Worm (Caenorhabditis elegans) whole organism, L4/young adult: ENCODE results near the gene odd-1.

Source experiments
- W03F9.2 ChIP-seq: fragments of 150-350 bp; optimal IDR thresholded peaks from 2 replicates; lab custom pipeline; 2014; ENCODE audit warnings: missing biosample characterization, missing genetic modification characterization
- him-1 ChIP-seq: sonication (generic microtip); optimal IDR thresholded peaks from 2 replicates; lab custom pipeline; 2016; ENCODE audit warnings: missing genotype, missing genetic modification reagents, missing genetic modification characterization, missing compliant biosample characterization

DNA sequence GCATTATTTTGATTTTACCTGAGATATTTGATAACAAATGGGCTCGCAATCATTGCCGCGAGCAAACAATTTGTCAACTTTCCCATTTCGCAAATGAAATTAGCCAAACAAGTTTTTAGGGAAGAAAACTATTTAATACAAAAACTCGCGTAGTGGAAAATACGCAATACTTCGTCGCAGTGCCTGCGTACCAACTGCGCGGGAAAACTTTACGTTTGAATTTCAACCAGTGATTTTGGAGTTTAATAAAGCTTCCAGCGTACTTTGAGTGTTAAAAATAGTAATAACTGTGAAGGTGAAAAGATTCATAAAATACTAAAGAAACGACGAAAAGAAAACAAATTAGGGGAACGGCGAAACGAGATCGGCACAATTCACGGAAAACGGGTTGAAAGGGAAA is 23.2 kb upstream of the odd-1 start, which contains the start of gene tofu-7:
- TF ChIP-seq him-1 (tag; lab: Kevin White, UChicago) (no peak), W03F9.2 (tag; lab: Kevin White, UChicago) (no peak)
